Worm (Caenorhabditis elegans) whole organism, early embryonic: Measurements from ENCODE around the gene T28A11.4.

Experiments used
- B0310.2 ChIP-seq: sonication (generic microtip); optimal IDR thresholded peaks from 2 replicates; lab custom pipeline; 2016; ENCODE audit warnings: mild to moderate bottlenecking, missing genetic modification characterization, missing compliant biosample characterization
- F13C5.2 ChIP-seq: sonication (generic microtip); optimal IDR thresholded peaks from 2 replicates; lab custom pipeline; 2017; ENCODE audit warnings: mild to moderate bottlenecking, missing genetic modification characterization, inconsistent platforms, missing compliant biosample characterization
- ama-1 ChIP-seq: fragments of 150-350 bp; optimal IDR thresholded peaks from 2 replicates; lab custom pipeline; 2014
- ets-7 ChIP-seq: sonication (generic microtip); optimal IDR thresholded peaks from 2 replicates; lab custom pipeline; 2016; ENCODE audit warnings: missing genotype, missing genetic modification characterization, missing compliant biosample characterization
- hmg-4 ChIP-seq: fragments of 200-800 bp; sonication (Bioruptor generic); optimal IDR thresholded peaks from 2 replicates; lab custom pipeline; 2018; ENCODE audit warnings: mild to moderate bottlenecking, missing genetic modification characterization, missing compliant biosample characterization
- hnd-1 ChIP-seq: sonication (generic microtip); optimal IDR thresholded peaks from 2 replicates; lab custom pipeline; 2016; ENCODE audit warnings: missing genetic modification characterization, missing compliant biosample characterization
- pes-1 ChIP-seq: fragments of 200-800 bp; sonication (Bioruptor generic); IDR thresholded peaks from 2 replicates; pipeline ENCODE4 v1.3.6; 2022; ENCODE audit warnings: missing genetic modification reagents, missing genetic modification characterization, missing compliant biosample characterization
- sea-1 ChIP-seq: fragments of 200-800 bp; sonication (Bioruptor generic); conservative IDR thresholded peaks from 2 replicates; pipeline ENCODE4 v1.3.6; 2022; ENCODE audit warnings: missing genetic modification characterization, missing compliant biosample characterization
- tbx-11 ChIP-seq: fragments of 200-800 bp; sonication (Bioruptor generic); IDR thresholded peaks from 2 replicates; pipeline ENCODE4 v1.3.6; 2022; ENCODE audit warnings: missing genetic modification characterization, missing compliant biosample characterization

- no peak for TF ChIP-seq sea-1 (GFP tag; lab: Robert Waterston, UW)
- TF ChIP-seq tbx-11 (GFP tag; lab: Robert Waterston, UW), result no peak
- no peak for TF ChIP-seq hmg-4 (GFP tag; lab: Kevin White, UChicago)
- no peak for TF ChIP-seq F13C5.2 (tag; lab: Kevin White, UChicago)
- no peak for TF ChIP-seq ama-1
- TF ChIP-seq ets-7 (tag; lab: Kevin White, UChicago), result no peak
- no peak for TF ChIP-seq hnd-1
- no peak for TF ChIP-seq pes-1
- TF ChIP-seq B0310.2 (tag; lab: Kevin White, UChicago), result no peak
Measured at ce11 chrV:3287330-3287729, 13.5 kb downstream of the T28A11.4 start, which contains the start of gene F35F10.7.
